Fruit fly (Drosophila melanogaster) whole organism, pupa: ENCODE data around the gene CG16863.

Experiments
- CG10348 ChIP-seq: fragments of 200-800 bp; sonication (Bioruptor generic); IDR thresholded peaks from 2 replicates; pipeline ENCODE4 v1.3.6; 2022; ENCODE audit warnings: missing biosample characterization, missing genetic modification characterization
- CG13204 ChIP-seq: fragments of 200-800 bp; sonication (Bioruptor generic); optimal IDR thresholded peaks from 2 replicates; lab custom pipeline; 2018; ENCODE audit warnings: missing biosample characterization, mild to moderate bottlenecking, missing genetic modification characterization, moderate library complexity
- CG14655 ChIP-seq: fragments of 200-800 bp; sonication (Bioruptor generic); optimal IDR thresholded peaks from 3 replicates; lab custom pipeline; 2017; ENCODE audit warnings: mild to moderate bottlenecking, missing biosample characterization, missing genetic modification reagents, missing genetic modification characterization
- CG17806 ChIP-seq: fragments of 200-800 bp; sonication (Bioruptor generic); optimal IDR thresholded peaks from 2 replicates; lab custom pipeline; 2018; ENCODE audit warnings: missing biosample characterization, mild to moderate bottlenecking, missing genetic modification characterization, moderate library complexity
- CG32121 ChIP-seq: fragments of 200-800 bp; sonication (Bioruptor generic); IDR thresholded peaks from 2 replicates; pipeline ENCODE4 v1.3.6; 2022; ENCODE audit warnings: missing biosample characterization, missing genetic modification characterization
- CG8301 ChIP-seq: fragments of 200-800 bp; sonication (Bioruptor generic); optimal IDR thresholded peaks from 2 replicates; lab custom pipeline; 2018; ENCODE audit warnings: missing biosample characterization, mild to moderate bottlenecking, missing genetic modification characterization
- CG9948 ChIP-seq: fragments of 200-800 bp; sonication (Bioruptor generic); optimal IDR thresholded peaks from 2 replicates; lab custom pipeline; 2018; ENCODE audit warnings: missing biosample characterization, mild to moderate bottlenecking, missing genetic modification characterization, moderate library complexity
- D1 ChIP-seq: fragments of 200-800 bp; sonication (Bioruptor generic); optimal IDR thresholded peaks from 2 replicates; lab custom pipeline; 2018; ENCODE audit warnings: missing biosample characterization, mild to moderate bottlenecking, missing genetic modification characterization, moderate library complexity
- EcR ChIP-seq: fragments of 200-800 bp; sonication (Bioruptor generic); optimal IDR thresholded peaks from 3 replicates; lab custom pipeline; 2019; ENCODE audit warnings: missing biosample characterization, missing genetic modification characterization, mild to moderate bottlenecking, moderate library complexity, missing genetic modification reagents

DNA sequence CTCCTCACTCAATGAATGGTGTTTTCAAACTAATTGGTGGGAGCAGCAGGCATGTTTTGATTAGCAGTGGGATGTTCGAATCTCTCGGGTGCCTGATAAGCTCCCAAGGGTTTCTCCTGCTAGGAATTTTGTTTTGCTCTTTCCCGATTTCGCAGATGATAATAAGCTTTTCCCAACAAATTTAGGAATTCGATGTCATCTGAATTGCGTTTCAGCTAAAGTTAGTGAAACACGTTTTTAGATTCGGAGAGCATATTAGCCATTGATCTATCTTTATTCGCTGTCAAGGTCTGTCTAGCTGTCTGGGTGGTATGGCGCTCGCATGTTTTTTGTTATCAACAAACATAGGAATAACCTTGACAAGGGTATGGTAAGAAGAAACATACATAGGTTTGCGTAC lies 50.7 kb downstream of the CG16863 start, which contains the start of gene CG33307:
- no peak for TF ChIP-seq CG32121 (GFP tag; lab: Robert Waterston, UW)
- no peak for TF ChIP-seq CG8301 (tag; lab: Kevin White, UChicago)
- no peak for TF ChIP-seq D1 (tag; lab: Kevin White, UChicago)
- TF ChIP-seq EcR (GFP tag; lab: Kevin White, UChicago), result no peak
- TF ChIP-seq CG17806 (tag; lab: Kevin White, UChicago), result no peak
- no peak for TF ChIP-seq CG10348 (GFP tag; lab: Robert Waterston, UW)
- TF ChIP-seq CG13204 (GFP tag; lab: Kevin White, UChicago), result no peak
- TF ChIP-seq CG14655 (GFP tag; lab: Kevin White, UChicago), result no peak
- no peak for TF ChIP-seq CG9948 (tag; lab: Kevin White, UChicago)
